Fruit fly (Drosophila melanogaster): Measurements from ENCODE around the gene Mrp4.

- TF ChIP-seq bab1 (GFP tag; optimal IDR thresholded peaks at IDR 0.05), result no peak
- TF ChIP-seq Hr96 (GFP tag; optimal IDR thresholded peaks at IDR 0.05), result no peak
- TF ChIP-seq Clk (GFP tag; optimal IDR thresholded peaks at IDR 0.05), result no peak
- TF ChIP-seq CG14711 (tag; optimal IDR thresholded peaks at IDR 0.05), result no peak
- TF ChIP-seq Crg-1 (GFP tag; optimal IDR thresholded peaks at IDR 0.05), result no peak
- no peak for TF ChIP-seq CG7045 (GFP tag; optimal IDR thresholded peaks at IDR 0.05)
- no peak for TF ChIP-seq CG5204 (GFP tag; optimal IDR thresholded peaks at IDR 0.05)
- no peak for TF ChIP-seq CG7101 (tag; optimal IDR thresholded peaks at IDR 0.05)
- no peak for TF ChIP-seq kay (GFP tag; ENCODE audit: borderline replicate concordance)
- no peak for TF ChIP-seq tj (GFP tag; optimal IDR thresholded peaks at IDR 0.05)
- no peak for TF ChIP-seq CG12768 (GFP tag; optimal IDR thresholded peaks at IDR 0.05)
- TF ChIP-seq ovo (GFP tag; optimal IDR thresholded peaks at IDR 0.05), result no peak
Observed at dm6 chr3R:11617849-11618248, 48.8 kb downstream of the Mrp4 start.
